Worm (Caenorhabditis elegans): ENCODE measurements around the gene dmsr-1.

DNA sequence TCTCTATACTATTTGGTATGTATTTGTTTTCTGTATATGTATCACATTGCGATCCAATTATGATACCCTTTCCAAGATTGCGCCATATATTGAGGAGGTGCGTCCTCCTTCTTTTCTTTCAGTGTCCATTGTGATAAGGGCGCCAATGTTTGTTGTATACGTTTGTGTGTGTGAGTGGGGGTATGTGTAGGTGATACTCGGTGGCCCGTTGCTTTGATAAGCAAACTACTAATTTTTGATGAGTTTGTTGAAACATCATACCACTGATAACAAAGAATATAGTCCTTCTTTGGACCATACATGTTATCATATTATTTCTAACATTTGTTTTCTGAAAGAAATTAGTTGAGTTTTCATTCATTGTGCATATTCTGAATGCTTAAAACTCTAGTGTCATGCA, 34.9 kb upstream of the dmsr-1 start:
- TF ChIP-seq dsc-1 (tag; optimal IDR thresholded peaks at IDR 0.05) (no peak), elt-3 (tag; optimal IDR thresholded peaks at IDR 0.05) (no peak), nhr-76 (tag; optimal IDR thresholded peaks at IDR 0.05) (no peak), ceh-90 (tag; optimal IDR thresholded peaks at IDR 0.05) (no peak), aha-1 (tag; optimal IDR thresholded peaks at IDR 0.05) (no peak), zag-1 (tag; optimal IDR thresholded peaks at IDR 0.05) (no peak), snpc-4 (tag; optimal IDR thresholded peaks at IDR 0.05) (no peak), xbp-1 (tag; optimal IDR thresholded peaks at IDR 0.05) (no peak)

All from whole organism, L1 larva.